Worm (Caenorhabditis elegans) whole organism, L3 larva: ENCODE measurements around the gene B0507.7.

ENCODE experiments used
- aly-2 ChIP-seq: fragments of 150-350 bp; optimal IDR thresholded peaks from 2 replicates; lab custom pipeline; 2014; ENCODE audit warnings: missing biosample characterization, missing genetic modification characterization
- ama-1 ChIP-seq: fragments of 150-350 bp; optimal IDR thresholded peaks from 2 replicates; lab custom pipeline; 2018
- elt-3 ChIP-seq, 3 experiments: fragments of 150-350 bp in 1 of 3; sonication (generic microtip) in 2 of 3; optimal IDR thresholded peaks; 2 replicates in 2 of 3; 4 replicates in 1 of 3; lab custom pipeline; 2014 to 2017; ENCODE audit warnings: missing biosample characterization in 3 of 3, missing genetic modification characterization in 3 of 3
- eor-1 ChIP-seq, 2 experiments: fragments of 150-350 bp; optimal IDR thresholded peaks; 2 replicates each; lab custom pipeline; 2014 to 2018; ENCODE audit warnings: missing biosample characterization in 2 of 2, missing genetic modification characterization in 2 of 2
- fos-1 ChIP-seq: fragments of 150-350 bp; optimal IDR thresholded peaks from 2 replicates; lab custom pipeline; 2014; ENCODE audit warnings: missing biosample characterization, missing genetic modification characterization
- jun-1 ChIP-seq: fragments of 150-350 bp; optimal IDR thresholded peaks from 2 replicates; lab custom pipeline; 2014; ENCODE audit warnings: missing biosample characterization, missing genetic modification reagents, missing genetic modification characterization
- lsy-12 ChIP-seq: sonication (generic microtip); optimal IDR thresholded peaks from 2 replicates; lab custom pipeline; 2016; ENCODE audit warnings: mild to moderate bottlenecking, missing genetic modification characterization, missing compliant biosample characterization
- mdl-1 ChIP-seq: fragments of 150-350 bp; optimal IDR thresholded peaks from 2 replicates; lab custom pipeline; 2014; ENCODE audit warnings: missing biosample characterization, missing genetic modification characterization
- nhr-23 ChIP-seq: fragments of 150-350 bp; optimal IDR thresholded peaks from 2 replicates; lab custom pipeline; 2014; ENCODE audit warnings: missing biosample characterization, missing genetic modification reagents, missing genetic modification characterization
- nhr-77 ChIP-seq: fragments of 150-350 bp; optimal IDR thresholded peaks from 2 replicates; lab custom pipeline; 2014; ENCODE audit warnings: missing biosample characterization, missing genetic modification characterization
- pha-4 ChIP-seq: fragments of 150-350 bp; optimal IDR thresholded peaks from 2 replicates; lab custom pipeline; 2014; ENCODE audit warnings: missing biosample characterization, missing genetic modification reagents, missing genetic modification characterization
- snpc-4 ChIP-seq: fragments of 150-350 bp; optimal IDR thresholded peaks from 2 replicates; lab custom pipeline; 2014; ENCODE audit warnings: missing biosample characterization, missing genetic modification characterization
- unc-62 ChIP-seq: fragments of 150-350 bp; sonication (generic microtip); optimal IDR thresholded peaks from 4 replicates; lab custom pipeline; 2014; ENCODE audit warnings: missing biosample characterization, missing genetic modification reagents, missing genetic modification characterization
- zag-1 ChIP-seq: fragments of 150-350 bp; optimal IDR thresholded peaks from 2 replicates; lab custom pipeline; 2014; ENCODE audit warnings: missing biosample characterization, missing genetic modification characterization

DNA sequence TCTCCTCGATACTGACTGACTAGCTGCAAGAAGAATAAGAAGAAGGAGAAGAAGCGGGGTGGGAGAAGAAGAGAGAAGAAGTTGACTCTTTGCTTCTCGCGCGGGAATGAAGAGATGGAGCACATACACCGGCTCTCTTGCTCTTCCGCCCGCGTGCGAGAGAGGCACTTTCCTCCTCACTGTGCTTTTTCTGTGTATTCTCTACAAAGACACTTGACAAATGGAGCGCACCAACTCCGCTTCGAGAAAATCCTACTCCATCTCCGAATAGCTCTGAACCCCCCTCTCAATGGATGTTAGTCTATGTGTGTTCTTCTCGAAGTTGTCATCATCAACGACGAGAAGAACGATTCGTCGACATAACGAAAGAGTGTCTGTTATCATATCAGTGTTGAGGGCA is 26.0 kb upstream of the B0507.7 start:
- TF ChIP-seq eor-1 (tag; optimal IDR thresholded peaks at IDR 0.05; lab: Kevin White, UChicago) = no peak
- no peak for TF ChIP-seq unc-62 (GFP tag; lab: Kevin White, UChicago)
- no peak for TF ChIP-seq zag-1 (tag; lab: Kevin White, UChicago)
- no peak for TF ChIP-seq mdl-1 (tag; lab: Kevin White, UChicago)
- TF ChIP-seq nhr-77 (tag; lab: Kevin White, UChicago) = no peak
- TF ChIP-seq nhr-23 = no peak
- no peak for TF ChIP-seq ama-1 (lab: Kevin White, UChicago)
- no peak for TF ChIP-seq fos-1 (tag; lab: Kevin White, UChicago)
- peak; percentile 46 for TF ChIP-seq pha-4
- TF ChIP-seq jun-1 (tag; lab: Kevin White, UChicago) = no peak
- no peak for TF ChIP-seq snpc-4 (tag; lab: Kevin White, UChicago)
- TF ChIP-seq aly-2 (tag; lab: Kevin White, UChicago) = no peak
- no peak for TF ChIP-seq lsy-12 (tag; lab: Kevin White, UChicago)
- no peak for TF ChIP-seq elt-3 (tag; optimal IDR thresholded peaks at IDR 0.05; lab: Kevin White, UChicago)
